Worm (Caenorhabditis elegans) whole organism, mixed stage, embryonic: ENCODE measurements around the gene hlh-4.

Experiments used
- bed-3 ChIP-seq: fragments of 200-800 bp; sonication (Bioruptor generic); optimal IDR thresholded peaks from 3 replicates; lab custom pipeline; 2018; ENCODE audit warnings: mild to moderate bottlenecking, missing genetic modification characterization, moderate library complexity, missing compliant biosample characterization
- ceh-43 ChIP-seq: fragments of 200-800 bp; sonication (Bioruptor generic); optimal IDR thresholded peaks from 2 replicates; lab custom pipeline; 2018; ENCODE audit warnings: mild to moderate bottlenecking, missing genetic modification characterization, moderate library complexity, missing compliant biosample characterization
- ceh-83 ChIP-seq: fragments of 200-800 bp; sonication (Bioruptor generic); optimal IDR thresholded peaks from 2 replicates; lab custom pipeline; 2018; ENCODE audit warnings: mild to moderate bottlenecking, missing genetic modification characterization, missing compliant biosample characterization
- ces-1 ChIP-seq: fragments of 150-350 bp; optimal IDR thresholded peaks from 2 replicates; lab custom pipeline; 2014; ENCODE audit warnings: missing biosample characterization, missing genetic modification reagents, missing genetic modification characterization
- cnd-1 ChIP-seq: fragments of 200-800 bp; sonication (Bioruptor generic); optimal IDR thresholded peaks from 2 replicates; lab custom pipeline; 2018; ENCODE audit warnings: mild to moderate bottlenecking, missing genetic modification characterization, missing compliant biosample characterization
- drap-1 ChIP-seq: fragments of 200-800 bp; sonication (Bioruptor generic); optimal IDR thresholded peaks from 3 replicates; lab custom pipeline; 2018; ENCODE audit warnings: mild to moderate bottlenecking, missing genetic modification characterization, missing compliant biosample characterization
- elt-1 ChIP-seq: sonication (generic microtip); optimal IDR thresholded peaks from 2 replicates; lab custom pipeline; 2017; ENCODE audit warnings: missing genetic modification characterization, mild to moderate bottlenecking, missing compliant biosample characterization, antibody characterized with exemption, moderate library complexity, borderline replicate concordance; ENCODE audit not compliant: insufficient read depth
- elt-3 ChIP-seq: fragments of 150-350 bp; optimal IDR thresholded peaks from 2 replicates; lab custom pipeline; 2014; ENCODE audit warnings: missing biosample characterization, missing genetic modification characterization
- flh-1 ChIP-seq: fragments of 200-800 bp; sonication (Bioruptor generic); optimal IDR thresholded peaks from 2 replicates; lab custom pipeline; 2018; ENCODE audit warnings: mild to moderate bottlenecking, missing genetic modification characterization, moderate library complexity, missing compliant biosample characterization
- ham-2 ChIP-seq: fragments of 200-800 bp; sonication (Bioruptor generic); optimal IDR thresholded peaks from 2 replicates; lab custom pipeline; 2018; ENCODE audit warnings: mild to moderate bottlenecking, missing genetic modification characterization, missing compliant biosample characterization
- hlh-1 ChIP-seq: fragments of 150-350 bp; optimal IDR thresholded peaks from 2 replicates; lab custom pipeline; 2014; ENCODE audit warnings: missing biosample characterization, missing genetic modification reagents, missing genetic modification characterization
- lin-13 ChIP-seq: fragments of 150-350 bp; optimal IDR thresholded peaks from 2 replicates; lab custom pipeline; 2014; ENCODE audit warnings: missing biosample characterization, missing genetic modification characterization
- lin-32 ChIP-seq: fragments of 200-800 bp; sonication (Bioruptor generic); optimal IDR thresholded peaks from 2 replicates; lab custom pipeline; 2018; ENCODE audit warnings: mild to moderate bottlenecking, missing genetic modification characterization, missing compliant biosample characterization
- mab-5 ChIP-seq: fragments of 150-350 bp; optimal IDR thresholded peaks from 2 replicates; lab custom pipeline; 2014; ENCODE audit warnings: missing biosample characterization, missing genetic modification characterization
- mep-1 ChIP-seq: fragments of 150-350 bp; optimal IDR thresholded peaks from 2 replicates; lab custom pipeline; 2017; ENCODE audit warnings: missing biosample characterization, missing genetic modification reagents, missing genetic modification characterization, inconsistent platforms
- mls-2 ChIP-seq: sonication (generic microtip); optimal IDR thresholded peaks from 2 replicates; lab custom pipeline; 2016; ENCODE audit warnings: mild to moderate bottlenecking, missing genetic modification characterization, moderate library complexity, missing compliant biosample characterization
- nhr-12 ChIP-seq: fragments of 150-350 bp; optimal IDR thresholded peaks from 2 replicates; lab custom pipeline; 2014; ENCODE audit warnings: missing biosample characterization, missing genetic modification characterization
- nhr-2 ChIP-seq: fragments of 150-350 bp; optimal IDR thresholded peaks from 2 replicates; lab custom pipeline; 2014; ENCODE audit warnings: missing biosample characterization, missing genetic modification characterization
- nhr-237 ChIP-seq: fragments of 150-350 bp; optimal IDR thresholded peaks from 2 replicates; lab custom pipeline; 2014; ENCODE audit warnings: missing biosample characterization, missing genetic modification characterization
- nhr-76 ChIP-seq: sonication (generic microtip); optimal IDR thresholded peaks from 2 replicates; lab custom pipeline; 2017; ENCODE audit warnings: missing biosample characterization, missing genetic modification characterization
- pha-4 ChIP-seq: fragments of 150-350 bp; optimal IDR thresholded peaks from 2 replicates; lab custom pipeline; 2018; ENCODE audit warnings: missing biosample characterization, missing genetic modification reagents, missing genetic modification characterization
- snpc-4 ChIP-seq: fragments of 150-350 bp; optimal IDR thresholded peaks from 2 replicates; lab custom pipeline; 2014; ENCODE audit warnings: missing biosample characterization, missing genetic modification characterization
- sptf-1 ChIP-seq: sonication (generic microtip); optimal IDR thresholded peaks from 2 replicates; lab custom pipeline; 2017; ENCODE audit warnings: mild to moderate bottlenecking, missing genetic modification characterization, moderate library complexity, missing compliant biosample characterization
- tbx-8 ChIP-seq: fragments of 200-800 bp; sonication (Bioruptor generic); optimal IDR thresholded peaks from 2 replicates; lab custom pipeline; 2018; ENCODE audit warnings: mild to moderate bottlenecking, missing genetic modification characterization, moderate library complexity, missing compliant biosample characterization
- unc-120 ChIP-seq: sonication (generic microtip); optimal IDR thresholded peaks from 2 replicates; lab custom pipeline; 2017; ENCODE audit warnings: missing genetic modification characterization, missing compliant biosample characterization; ENCODE audit not compliant: poor library complexity, severe bottlenecking
- unc-39 ChIP-seq: fragments of 150-350 bp; optimal IDR thresholded peaks from 2 replicates; lab custom pipeline; 2014; ENCODE audit warnings: missing biosample characterization, missing genetic modification characterization
- unc-62 ChIP-seq: fragments of 150-350 bp; optimal IDR thresholded peaks from 2 replicates; lab custom pipeline; 2014; ENCODE audit warnings: missing biosample characterization, missing genetic modification reagents, missing genetic modification characterization
- zip-8 ChIP-seq: fragments of 150-350 bp; optimal IDR thresholded peaks from 2 replicates; lab custom pipeline; 2014; ENCODE audit warnings: missing biosample characterization, missing genetic modification characterization
- ztf-11 ChIP-seq: fragments of 150-350 bp; optimal IDR thresholded peaks from 2 replicates; lab custom pipeline; 2014; ENCODE audit warnings: missing biosample characterization, missing genetic modification characterization

The hlh-4 gene

ce11 chrIII:9702665-9703252 is 36.1 kb downstream of the hlh-4 start:
- TF ChIP-seq snpc-4 (tag; lab: Kevin White, UChicago): no peak
- TF ChIP-seq lin-32 (GFP tag; lab: Kevin White, UChicago): no peak
- TF ChIP-seq unc-39 (tag; lab: Kevin White, UChicago): no peak
- no peak for TF ChIP-seq ztf-11 (tag; lab: Kevin White, UChicago)
- TF ChIP-seq pha-4 (tag; lab: Kevin White, UChicago): no peak
- no peak for TF ChIP-seq ceh-43
- no peak for TF ChIP-seq nhr-12
- TF ChIP-seq ceh-83 (GFP tag; lab: Kevin White, UChicago): no peak
- no peak for TF ChIP-seq unc-62 (GFP tag; lab: Kevin White, UChicago)
- TF ChIP-seq mls-2 (tag; lab: Kevin White, UChicago): no peak
- TF ChIP-seq nhr-237 (tag; lab: Kevin White, UChicago): no peak
- no peak for TF ChIP-seq nhr-2
- TF ChIP-seq elt-3 (tag; lab: Kevin White, UChicago): no peak
- TF ChIP-seq hlh-1 (tag; lab: Kevin White, UChicago): no peak
- TF ChIP-seq ham-2 (GFP tag; lab: Kevin White, UChicago): no peak

ce11 chrIII:9701798-9702197 is 37.1 kb downstream of the hlh-4 start:
- TF ChIP-seq unc-120 (tag; lab: Kevin White, UChicago) (peak; percentile 9), ham-2 (GFP tag; lab: Kevin White, UChicago) (no peak), tbx-8 (no peak), lin-13 (tag; lab: Kevin White, UChicago) (no peak)

- TF ChIP-seq flh-1 (GFP tag; lab: Kevin White, UChicago) (no peak), mep-1 (tag; lab: Kevin White, UChicago) (no peak), bed-3 (GFP tag; lab: Kevin White, UChicago) (no peak), pha-4 (tag; lab: Kevin White, UChicago) (no peak), ceh-43 (no peak), nhr-2 (peak; percentile 68), lin-13 (tag; lab: Kevin White, UChicago) (no peak), drap-1 (GFP tag; lab: Kevin White, UChicago) (peak; percentile 7), ces-1 (GFP tag; lab: Kevin White, UChicago) (peak; percentile 47), mab-5 (tag; lab: Kevin White, UChicago) (no peak), snpc-4 (tag; lab: Kevin White, UChicago) (no peak), unc-62 (GFP tag; lab: Kevin White, UChicago) (peak; percentile 59), cnd-1 (no peak), zip-8 (tag; lab: Kevin White, UChicago) (no peak), nhr-237 (tag; lab: Kevin White, UChicago) (no peak), ztf-11 (tag; lab: Kevin White, UChicago) (no peak), nhr-12 (no peak), ham-2 (GFP tag; lab: Kevin White, UChicago) (peak; percentile 11), elt-1 (tag; lab: Kevin White, UChicago) (no peak), sptf-1 (no peak)
Measured at ce11 chrIII:9700114-9700690, 38.7 kb downstream of the hlh-4 start.

- TF ChIP-seq nhr-76 (tag; lab: Kevin White, UChicago) (no peak), lin-32 (GFP tag; lab: Kevin White, UChicago) (no peak), mls-2 (tag; lab: Kevin White, UChicago) (no peak), ces-1 (GFP tag; lab: Kevin White, UChicago) (no peak), unc-120 (tag; lab: Kevin White, UChicago) (no peak), ham-2 (GFP tag; lab: Kevin White, UChicago) (no peak), sptf-1 (no peak), nhr-237 (tag; lab: Kevin White, UChicago) (no peak), bed-3 (GFP tag; lab: Kevin White, UChicago) (no peak), lin-13 (tag; lab: Kevin White, UChicago) (no peak), cnd-1 (no peak)
Measured at ce11 chrIII:9699576-9699975, 39.3 kb downstream of the hlh-4 start, which contains the start of gene tlk-1. tlk-1 (plus strand) TSS chrIII:9699876.
